Fruit fly (Drosophila melanogaster) whole organism, embryonic: ENCODE data around the gene Rab39.

ENCODE experiments used
- Adf1 ChIP-seq: fragments of 200-800 bp; sonication (Bioruptor generic); IDR thresholded peaks from 2 replicates; pipeline ENCODE4 v1.3.6; 2022; ENCODE audit warnings: missing biosample characterization, missing genetic modification characterization
- CG10543 ChIP-seq: fragments of 200-800 bp; sonication (Bioruptor generic); optimal IDR thresholded peaks from 3 replicates; lab custom pipeline; 2017; ENCODE audit warnings: missing biosample characterization, mild to moderate bottlenecking, missing genetic modification characterization, moderate library complexity
- CG10959 ChIP-seq: fragments of 200-800 bp; sonication (Bioruptor generic); IDR thresholded peaks from 2 replicates; pipeline ENCODE4 v1.3.6; 2022; ENCODE audit warnings: missing biosample characterization, missing genetic modification characterization
- CG11247 ChIP-seq: fragments of 200-800 bp; sonication (Bioruptor generic); IDR thresholded peaks from 2 replicates; pipeline ENCODE4 v1.3.6; 2022; ENCODE audit warnings: missing biosample characterization, missing genetic modification characterization
- CG11695 ChIP-seq: fragments of 200-800 bp; sonication (Bioruptor generic); IDR thresholded peaks from 3 replicates; pipeline ENCODE4 v1.3.6; 2022; ENCODE audit warnings: missing biosample characterization, missing genetic modification characterization
- CG12299 ChIP-seq: fragments of 200-800 bp; sonication (Bioruptor generic); optimal IDR thresholded peaks from 2 replicates; lab custom pipeline; 2018; ENCODE audit warnings: missing biosample characterization, mild to moderate bottlenecking, missing genetic modification characterization
- CG13287 ChIP-seq: fragments of 200-800 bp; sonication (Bioruptor generic); IDR thresholded peaks from 2 replicates; pipeline ENCODE4 v1.3.6; 2022; ENCODE audit warnings: missing biosample characterization, missing genetic modification characterization; ENCODE audit not compliant: partially characterized antibody
- CG15269 ChIP-seq: fragments of 200-800 bp; sonication (Bioruptor generic); optimal IDR thresholded peaks from 2 replicates; lab custom pipeline; 2018; ENCODE audit warnings: missing biosample characterization, mild to moderate bottlenecking, missing genetic modification characterization, moderate library complexity
- CG1602 ChIP-seq: fragments of 200-800 bp; sonication (Bioruptor generic); optimal IDR thresholded peaks from 3 replicates; lab custom pipeline; 2016; ENCODE audit warnings: missing biosample characterization, missing genetic modification characterization
- CG17328 ChIP-seq: fragments of 200-800 bp; sonication (Bioruptor generic); IDR thresholded peaks from 2 replicates; pipeline ENCODE4 v1.3.6; 2022; ENCODE audit warnings: missing biosample characterization, missing genetic modification characterization
- CG17361 ChIP-seq: fragments of 200-800 bp; sonication (Bioruptor generic); IDR thresholded peaks from 3 replicates; pipeline ENCODE4 v1.3.6; 2022; ENCODE audit warnings: missing biosample characterization, missing genetic modification characterization
- CG17829 ChIP-seq: fragments of 200-800 bp; optimal IDR thresholded peaks from 2 replicates; lab custom pipeline; 2019; ENCODE audit warnings: missing biosample characterization, mild to moderate bottlenecking, missing genetic modification characterization, moderate library complexity
- CG18262 ChIP-seq: fragments of 200-800 bp; optimal IDR thresholded peaks from 3 replicates; lab custom pipeline; 2019; ENCODE audit warnings: missing biosample characterization, mild to moderate bottlenecking, missing genetic modification characterization, moderate library complexity
- CG2712 ChIP-seq: fragments of 200-800 bp; optimal IDR thresholded peaks from 3 replicates; lab custom pipeline; 2019; ENCODE audit warnings: missing biosample characterization, mild to moderate bottlenecking, missing genetic modification characterization, moderate library complexity
- CG3726 ChIP-seq: fragments of 200-800 bp; sonication (Bioruptor generic); IDR thresholded peaks from 3 replicates; pipeline ENCODE4, ENCODE4 v1.3.6; 2022; ENCODE audit warnings: missing biosample characterization, missing genetic modification characterization
- CG3847 ChIP-seq: fragments of 200-800 bp; sonication (Bioruptor generic); IDR thresholded peaks from 2 replicates; pipeline ENCODE4 v1.3.6; 2022; ENCODE audit warnings: missing biosample characterization, missing genetic modification characterization
- CG6813 ChIP-seq: fragments of 200-800 bp; sonication (Bioruptor generic); optimal IDR thresholded peaks from 2 replicates; lab custom pipeline; 2017; ENCODE audit warnings: missing biosample characterization, missing genetic modification characterization, mild to moderate bottlenecking, moderate library complexity, missing genetic modification reagents
- CG9817 ChIP-seq: fragments of 200-800 bp; sonication (Bioruptor generic); optimal IDR thresholded peaks from 2 replicates; lab custom pipeline; 2018; ENCODE audit warnings: missing biosample characterization, mild to moderate bottlenecking, missing genetic modification characterization, moderate library complexity
- CG9876 ChIP-seq: fragments of 200-800 bp; sonication (Bioruptor generic); optimal IDR thresholded peaks from 2 replicates; lab custom pipeline; 2016; ENCODE audit warnings: missing biosample characterization, missing genetic modification characterization
- CG9932 ChIP-seq: fragments of 200-800 bp; sonication (Bioruptor generic); IDR thresholded peaks from 2 replicates; pipeline ENCODE4 v1.3.6; 2022; ENCODE audit warnings: missing biosample characterization, missing genetic modification characterization
- CHES-1-like ChIP-seq: fragments of 200-800 bp; sonication (Bioruptor generic); optimal IDR thresholded peaks from 2 replicates; lab custom pipeline; 2016; ENCODE audit warnings: missing biosample characterization, missing genetic modification characterization
- Dek ChIP-seq: fragments of 200-800 bp; sonication (Bioruptor generic); optimal IDR thresholded peaks from 3 replicates; lab custom pipeline; 2019; ENCODE audit warnings: missing biosample characterization, mild to moderate bottlenecking, missing genetic modification characterization, moderate library complexity
- Dp ChIP-seq: fragments of 200-800 bp; sonication (Bioruptor generic); optimal IDR thresholded peaks from 2 replicates; lab custom pipeline; 2018; ENCODE audit warnings: missing biosample characterization, mild to moderate bottlenecking, missing genetic modification characterization, moderate library complexity
- HLH4C ChIP-seq: fragments of 200-800 bp; sonication (Bioruptor generic); IDR thresholded peaks from 3 replicates; pipeline ENCODE4 v1.3.6; 2022; ENCODE audit warnings: missing biosample characterization, missing genetic modification characterization; ENCODE audit not compliant: partially characterized antibody
- HmgD ChIP-seq: fragments of 200-800 bp; sonication (Bioruptor generic); optimal IDR thresholded peaks from 3 replicates; lab custom pipeline; 2016; ENCODE audit warnings: missing biosample characterization, missing genetic modification characterization
- Hr39 ChIP-seq: fragments of >200 bp; optimal IDR thresholded peaks from 2 replicates; lab custom pipeline; 2017
- Hsf ChIP-seq: fragments of 200-800 bp; sonication (Bioruptor generic); optimal IDR thresholded peaks from 3 replicates; lab custom pipeline; 2016; ENCODE audit warnings: missing biosample characterization, missing genetic modification characterization
- MTF-1 ChIP-seq: fragments of 200-800 bp; sonication (Bioruptor generic); optimal IDR thresholded peaks from 2 replicates; lab custom pipeline; 2018; ENCODE audit warnings: missing biosample characterization, mild to moderate bottlenecking, missing genetic modification characterization, borderline replicate concordance
- Meics ChIP-seq: fragments of 200-800 bp; sonication (Bioruptor generic); optimal IDR thresholded peaks from 2 replicates; lab custom pipeline; 2017; ENCODE audit warnings: missing biosample characterization, mild to moderate bottlenecking, missing genetic modification characterization
- NfI ChIP-seq: fragments of 200-800 bp; sonication (Bioruptor generic); optimal IDR thresholded peaks from 3 replicates; lab custom pipeline; 2018; ENCODE audit warnings: missing biosample characterization, mild to moderate bottlenecking, missing genetic modification characterization, moderate library complexity
- Ptx1 ChIP-seq: fragments of 200-800 bp; sonication (Bioruptor generic); IDR thresholded peaks from 2 replicates; pipeline ENCODE4 v1.3.6; 2022; ENCODE audit warnings: missing biosample characterization, missing genetic modification characterization
- Trl ChIP-seq, 3 experiments: fragments of >200 bp in 2 of 3; fragments of 200-800 bp in 1 of 3; sonication (Bioruptor generic) in 1 of 3; optimal IDR thresholded peaks; 2 replicates in 1 of 3; 3 replicates in 2 of 3; lab custom pipeline; 2016 to 2017; ENCODE audit warnings: missing biosample characterization in 1 of 3, missing genetic modification characterization in 1 of 3
- al ChIP-seq: fragments of 200-800 bp; sonication (Bioruptor generic); IDR thresholded peaks from 2 replicates; pipeline ENCODE4 v1.3.6; 2022; ENCODE audit warnings: missing biosample characterization, missing genetic modification characterization
- chinmo ChIP-seq: fragments of 200-800 bp; sonication (Bioruptor generic); IDR thresholded peaks from 4 replicates; pipeline ENCODE4 v1.3.6; 2022; ENCODE audit warnings: missing biosample characterization, missing genetic modification characterization; ENCODE audit not compliant: partially characterized antibody
- da ChIP-seq: fragments of 200-800 bp; sonication (Bioruptor generic); optimal IDR thresholded peaks from 2 replicates; lab custom pipeline; 2016; ENCODE audit warnings: missing biosample characterization, missing genetic modification characterization
- dmrt99B ChIP-seq: fragments of 200-800 bp; sonication (Bioruptor generic); optimal IDR thresholded peaks from 2 replicates; lab custom pipeline; 2018; ENCODE audit warnings: missing biosample characterization, mild to moderate bottlenecking, missing genetic modification characterization, moderate library complexity
- dysf ChIP-seq: fragments of 200-800 bp; sonication (Bioruptor generic); IDR thresholded peaks from 3 replicates; pipeline ENCODE4 v1.3.6; 2022; ENCODE audit warnings: missing biosample characterization, missing genetic modification characterization
- en ChIP-seq: fragments of 200-800 bp; sonication (Bioruptor generic); optimal IDR thresholded peaks from 2 replicates; lab custom pipeline; 2016; ENCODE audit warnings: missing biosample characterization, missing genetic modification characterization
- exex ChIP-seq: fragments of 200-800 bp; sonication (Bioruptor generic); optimal IDR thresholded peaks from 4 replicates; lab custom pipeline; 2018; ENCODE audit warnings: missing biosample characterization, mild to moderate bottlenecking, missing genetic modification characterization, moderate library complexity
- ftz-f1 ChIP-seq: fragments of 200-800 bp; sonication (Bioruptor generic); optimal IDR thresholded peaks from 2 replicates; lab custom pipeline; 2016; ENCODE audit warnings: missing biosample characterization, missing genetic modification characterization
- gsb-n ChIP-seq: fragments of 200-800 bp; sonication (Bioruptor generic); optimal IDR thresholded peaks from 3 replicates; lab custom pipeline; 2018; ENCODE audit warnings: missing biosample characterization, mild to moderate bottlenecking, missing genetic modification characterization
- oc ChIP-seq: fragments of 200-800 bp; sonication (Bioruptor generic); optimal IDR thresholded peaks from 2 replicates; lab custom pipeline; 2018; ENCODE audit warnings: missing biosample characterization, mild to moderate bottlenecking, missing genetic modification characterization, moderate library complexity
- otp ChIP-seq: fragments of 200-800 bp; sonication (Bioruptor generic); IDR thresholded peaks from 3 replicates; pipeline ENCODE4, ENCODE4 v1.3.6; 2022; ENCODE audit warnings: missing biosample characterization, missing genetic modification characterization
- pnt ChIP-seq: fragments of 200-800 bp; sonication (Bioruptor generic); optimal IDR thresholded peaks from 3 replicates; lab custom pipeline; 2016; ENCODE audit warnings: missing biosample characterization, missing genetic modification characterization
- pzg ChIP-seq: fragments of 200-800 bp; sonication (Bioruptor generic); optimal IDR thresholded peaks from 3 replicates; lab custom pipeline; 2018; ENCODE audit warnings: missing biosample characterization, mild to moderate bottlenecking, missing genetic modification characterization, moderate library complexity
- sens ChIP-seq: fragments of 200-800 bp; sonication (Bioruptor generic); peaks from one replicate; lab custom pipeline; 2016; ENCODE audit warnings: missing biosample characterization, missing genetic modification characterization
- slp2 ChIP-seq: fragments of 200-800 bp; sonication (Bioruptor generic); optimal IDR thresholded peaks from 2 replicates; lab custom pipeline; 2016; ENCODE audit warnings: missing biosample characterization, missing genetic modification characterization
- trem ChIP-seq: fragments of 200-800 bp; optimal IDR thresholded peaks from 3 replicates; lab custom pipeline; 2019; ENCODE audit warnings: missing biosample characterization, mild to moderate bottlenecking, missing genetic modification characterization, moderate library complexity
- zfh2 ChIP-seq: fragments of 200-800 bp; sonication (Bioruptor generic); optimal IDR thresholded peaks from 2 replicates; lab custom pipeline; 2016; ENCODE audit warnings: missing biosample characterization, missing genetic modification characterization

Rab39 gene

DNA sequence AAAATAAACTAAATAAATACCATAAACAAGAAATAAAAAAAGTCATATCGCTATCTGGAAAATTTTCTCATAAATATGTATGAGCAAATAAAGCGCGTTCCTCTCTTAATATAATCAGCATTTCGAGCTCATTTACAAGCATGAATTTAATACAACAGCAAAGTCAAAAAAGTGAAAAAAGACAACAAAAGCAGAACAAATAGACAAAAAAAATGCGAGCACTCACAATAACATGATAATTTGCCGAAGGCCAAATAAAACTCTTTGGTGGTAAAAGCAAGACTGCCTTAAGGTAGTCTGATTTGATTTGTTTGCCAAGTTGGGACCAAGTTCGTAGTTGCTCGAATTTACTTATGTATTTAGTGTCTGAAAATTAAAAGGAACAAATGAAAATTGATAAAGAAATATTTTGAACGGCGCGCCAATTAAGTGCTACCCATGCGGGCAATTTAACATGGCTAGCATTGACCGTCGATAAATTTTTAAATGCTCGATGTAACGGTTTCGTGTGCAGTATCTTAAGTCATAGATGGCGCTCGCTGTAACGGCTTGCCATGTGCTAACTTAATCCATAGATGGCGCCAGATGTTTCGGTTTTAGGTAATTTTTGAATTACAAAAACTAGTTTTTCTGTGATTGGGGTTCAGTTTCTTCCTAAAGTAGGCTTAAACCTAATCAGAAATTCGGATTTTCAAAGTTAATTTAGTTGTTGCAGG is 24.1 kb upstream of the Rab39 start (continued):
- peak; percentile 60 for TF ChIP-seq HmgD (GFP tag; lab: Kevin White, UChicago)
- TF ChIP-seq CG1602 (GFP tag; lab: Kevin White, UChicago), result peak; percentile 34
- no peak for TF ChIP-seq zfh2 (GFP tag; lab: Kevin White, UChicago)
- 0 out of 3 replicates have a peak, but pooled peaks have one; percentile 25 for TF ChIP-seq dysf (GFP tag; lab: Robert Waterston, UW)
- TF ChIP-seq CG9876, result peak; percentile 8
- no peak for TF ChIP-seq da
- TF ChIP-seq al (GFP tag; lab: Robert Waterston, UW), result no peak
- no peak for TF ChIP-seq Trl (optimal IDR thresholded peaks at IDR 0.05; lab: Kevin White, UChicago)
- TF ChIP-seq Trl (GFP tag; optimal IDR thresholded peaks at IDR 0.05; lab: Kevin White, UChicago), result peak; percentile 2
- TF ChIP-seq gsb-n (tag; lab: Kevin White, UChicago), result peak; percentile 46
- TF ChIP-seq CG6813 (GFP tag; lab: Kevin White, UChicago), result no peak
- TF ChIP-seq Dp (GFP tag; lab: Kevin White, UChicago), result peak; percentile 94
- peak; percentile 31 for TF ChIP-seq CG9817 (tag; lab: Kevin White, UChicago)
- peak; percentile 25 for TF ChIP-seq CG3847 (GFP tag; lab: Robert Waterston, UW)
- TF ChIP-seq CG13287 (GFP tag; lab: Robert Waterston, UW), result peak; percentile 34
- peak; percentile 28 for TF ChIP-seq slp2 (GFP tag; lab: Kevin White, UChicago)
- no peak for TF ChIP-seq Hr39 (lab: Kevin White, UChicago)
- peak; percentile 54 for TF ChIP-seq CG17829 (tag; lab: Kevin White, UChicago)
- 0 out of 3 replicates have a peak, but pooled peaks have one; percentile 46 for TF ChIP-seq otp
- peak; percentile 74 for TF ChIP-seq sens
- TF ChIP-seq ftz-f1 (GFP tag; lab: Kevin White, UChicago), result peak; percentile 53
- peak; percentile 50; the same call in 1 of the 2 replicates for TF ChIP-seq Ptx1 (GFP tag; lab: Robert Waterston, UW)
- TF ChIP-seq Dek, result peak; percentile 11
- peak; percentile 45 for TF ChIP-seq Hsf
- TF ChIP-seq CG17361 (GFP tag; lab: Robert Waterston, UW), result 0 out of 3 replicates have a peak, but pooled peaks have one; percentile 13
- TF ChIP-seq CHES-1-like, result peak; percentile 73
- peak; percentile 75; the same call in 2 of the 4 replicates for TF ChIP-seq chinmo (GFP tag; lab: Robert Waterston, UW)
- TF ChIP-seq CG15269, result no peak
- TF ChIP-seq CG3726, result no peak
- TF ChIP-seq CG18262 (tag; lab: Kevin White, UChicago), result peak; percentile 1
- 0 out of 2 replicates have a peak, but pooled peaks have one; percentile 38 for TF ChIP-seq CG17328 (GFP tag; lab: Robert Waterston, UW)
- peak; percentile 56 for TF ChIP-seq CG9932
- TF ChIP-seq oc (tag; lab: Kevin White, UChicago), result no peak
- TF ChIP-seq CG10959 (GFP tag; lab: Robert Waterston, UW), result no peak
- no peak for TF ChIP-seq exex (tag; lab: Kevin White, UChicago)
- TF ChIP-seq trem (tag; lab: Kevin White, UChicago), result peak; percentile 58
- peak; percentile 30 for TF ChIP-seq dmrt99B (tag; lab: Kevin White, UChicago)
- TF ChIP-seq Meics (GFP tag; lab: Kevin White, UChicago), result no peak
- TF ChIP-seq NfI (GFP tag; lab: Kevin White, UChicago), result peak; percentile 51
- peak; percentile 9 for TF ChIP-seq MTF-1 (GFP tag; lab: Kevin White, UChicago)
- no peak for TF ChIP-seq CG11695 (GFP tag; lab: Robert Waterston, UW)
- peak; percentile 66 for TF ChIP-seq pzg
- TF ChIP-seq HLH4C (GFP tag; lab: Robert Waterston, UW), result 0 out of 3 replicates have a peak, but pooled peaks have one; percentile 12
- TF ChIP-seq CG12299 (tag; lab: Kevin White, UChicago), result peak; percentile 6
- no peak; the same call in 1 of the 2 replicates for TF ChIP-seq Adf1 (GFP tag; lab: Robert Waterston, UW)
- peak; percentile 26 for TF ChIP-seq CG10543 (GFP tag; lab: Kevin White, UChicago)
- TF ChIP-seq pnt, result peak; percentile 13
- TF ChIP-seq CG2712, result peak; percentile 49
- no peak for TF ChIP-seq en (GFP tag; lab: Kevin White, UChicago)
- TF ChIP-seq CG11247, result 0 out of 2 replicates have a peak, but pooled peaks have one; percentile 38
